Worm (Caenorhabditis elegans) whole organism, mixed stage, embryonic: ENCODE measurements around the gene F56D6.22.

ENCODE experiments used
- M03D4.4 ChIP-seq: sonication (generic microtip); optimal IDR thresholded peaks from 2 replicates; lab custom pipeline; 2017; ENCODE audit warnings: mild to moderate bottlenecking, missing genetic modification characterization, missing compliant biosample characterization
- ceh-43 ChIP-seq: fragments of 200-800 bp; sonication (Bioruptor generic); optimal IDR thresholded peaks from 2 replicates; lab custom pipeline; 2018; ENCODE audit warnings: mild to moderate bottlenecking, missing genetic modification characterization, moderate library complexity, missing compliant biosample characterization
- ces-1 ChIP-seq: fragments of 150-350 bp; optimal IDR thresholded peaks from 2 replicates; lab custom pipeline; 2014; ENCODE audit warnings: missing biosample characterization, missing genetic modification reagents, missing genetic modification characterization
- cnd-1 ChIP-seq: fragments of 200-800 bp; sonication (Bioruptor generic); optimal IDR thresholded peaks from 2 replicates; lab custom pipeline; 2018; ENCODE audit warnings: mild to moderate bottlenecking, missing genetic modification characterization, missing compliant biosample characterization
- drap-1 ChIP-seq: fragments of 200-800 bp; sonication (Bioruptor generic); optimal IDR thresholded peaks from 3 replicates; lab custom pipeline; 2018; ENCODE audit warnings: mild to moderate bottlenecking, missing genetic modification characterization, missing compliant biosample characterization
- elt-1 ChIP-seq: sonication (generic microtip); optimal IDR thresholded peaks from 2 replicates; lab custom pipeline; 2017; ENCODE audit warnings: missing genetic modification characterization, mild to moderate bottlenecking, missing compliant biosample characterization, antibody characterized with exemption, moderate library complexity, borderline replicate concordance; ENCODE audit not compliant: insufficient read depth
- elt-3 ChIP-seq: fragments of 150-350 bp; optimal IDR thresholded peaks from 2 replicates; lab custom pipeline; 2014; ENCODE audit warnings: missing biosample characterization, missing genetic modification characterization
- flh-1 ChIP-seq: fragments of 200-800 bp; sonication (Bioruptor generic); optimal IDR thresholded peaks from 2 replicates; lab custom pipeline; 2018; ENCODE audit warnings: mild to moderate bottlenecking, missing genetic modification characterization, moderate library complexity, missing compliant biosample characterization
- ham-2 ChIP-seq: fragments of 200-800 bp; sonication (Bioruptor generic); optimal IDR thresholded peaks from 2 replicates; lab custom pipeline; 2018; ENCODE audit warnings: mild to moderate bottlenecking, missing genetic modification characterization, missing compliant biosample characterization
- hlh-1 ChIP-seq: fragments of 150-350 bp; optimal IDR thresholded peaks from 2 replicates; lab custom pipeline; 2014; ENCODE audit warnings: missing biosample characterization, missing genetic modification reagents, missing genetic modification characterization
- lin-13 ChIP-seq: fragments of 150-350 bp; optimal IDR thresholded peaks from 2 replicates; lab custom pipeline; 2014; ENCODE audit warnings: missing biosample characterization, missing genetic modification characterization
- lin-32 ChIP-seq: fragments of 200-800 bp; sonication (Bioruptor generic); optimal IDR thresholded peaks from 2 replicates; lab custom pipeline; 2018; ENCODE audit warnings: mild to moderate bottlenecking, missing genetic modification characterization, missing compliant biosample characterization
- lsy-2 ChIP-seq: fragments of 150-350 bp; optimal IDR thresholded peaks from 2 replicates; lab custom pipeline; 2014; ENCODE audit warnings: missing biosample characterization, missing genetic modification characterization
- mab-5 ChIP-seq: fragments of 150-350 bp; optimal IDR thresholded peaks from 2 replicates; lab custom pipeline; 2014; ENCODE audit warnings: missing biosample characterization, missing genetic modification characterization
- mep-1 ChIP-seq: fragments of 150-350 bp; optimal IDR thresholded peaks from 2 replicates; lab custom pipeline; 2017; ENCODE audit warnings: missing biosample characterization, missing genetic modification reagents, missing genetic modification characterization, inconsistent platforms
- mls-2 ChIP-seq: sonication (generic microtip); optimal IDR thresholded peaks from 2 replicates; lab custom pipeline; 2016; ENCODE audit warnings: mild to moderate bottlenecking, missing genetic modification characterization, moderate library complexity, missing compliant biosample characterization
- nhr-12 ChIP-seq: fragments of 150-350 bp; optimal IDR thresholded peaks from 2 replicates; lab custom pipeline; 2014; ENCODE audit warnings: missing biosample characterization, missing genetic modification characterization
- nhr-2 ChIP-seq: fragments of 150-350 bp; optimal IDR thresholded peaks from 2 replicates; lab custom pipeline; 2014; ENCODE audit warnings: missing biosample characterization, missing genetic modification characterization
- nhr-237 ChIP-seq: fragments of 150-350 bp; optimal IDR thresholded peaks from 2 replicates; lab custom pipeline; 2014; ENCODE audit warnings: missing biosample characterization, missing genetic modification characterization
- sem-2 ChIP-seq: fragments of 200-800 bp; sonication (Bioruptor generic); optimal IDR thresholded peaks from 2 replicates; lab custom pipeline; 2018; ENCODE audit warnings: mild to moderate bottlenecking, missing genetic modification characterization, missing compliant biosample characterization
- tbx-8 ChIP-seq: fragments of 200-800 bp; sonication (Bioruptor generic); optimal IDR thresholded peaks from 2 replicates; lab custom pipeline; 2018; ENCODE audit warnings: mild to moderate bottlenecking, missing genetic modification characterization, moderate library complexity, missing compliant biosample characterization
- unc-120 ChIP-seq: sonication (generic microtip); optimal IDR thresholded peaks from 2 replicates; lab custom pipeline; 2017; ENCODE audit warnings: missing genetic modification characterization, missing compliant biosample characterization; ENCODE audit not compliant: poor library complexity, severe bottlenecking
- unc-62 ChIP-seq: fragments of 150-350 bp; optimal IDR thresholded peaks from 2 replicates; lab custom pipeline; 2014; ENCODE audit warnings: missing biosample characterization, missing genetic modification reagents, missing genetic modification characterization
- zip-8 ChIP-seq: fragments of 150-350 bp; optimal IDR thresholded peaks from 2 replicates; lab custom pipeline; 2014; ENCODE audit warnings: missing biosample characterization, missing genetic modification characterization
- ztf-11 ChIP-seq: fragments of 150-350 bp; optimal IDR thresholded peaks from 2 replicates; lab custom pipeline; 2014; ENCODE audit warnings: missing biosample characterization, missing genetic modification characterization

F56D6.22 gene

ce11 chrIV:3888963-3889362 is 18.4 kb downstream of the F56D6.22 start, which contains the start of gene oac-21:
Gene oac-21 (plus strand): TSS chrIV:3889263.
- TF ChIP-seq mep-1 (tag; lab: Kevin White, UChicago) = no peak
- TF ChIP-seq flh-1 (GFP tag; lab: Kevin White, UChicago) = no peak
- no peak for TF ChIP-seq lsy-2 (tag; lab: Kevin White, UChicago)
- no peak for TF ChIP-seq zip-8
- no peak for TF ChIP-seq nhr-2 (tag; lab: Kevin White, UChicago)
- TF ChIP-seq mab-5 (tag; lab: Kevin White, UChicago) = no peak
- TF ChIP-seq drap-1 = no peak
- no peak for TF ChIP-seq unc-120 (tag; lab: Kevin White, UChicago)
- no peak for TF ChIP-seq mls-2 (tag; lab: Kevin White, UChicago)
- TF ChIP-seq tbx-8 (GFP tag; lab: Kevin White, UChicago) = no peak

- TF ChIP-seq mab-5 (tag; lab: Kevin White, UChicago) (no peak), hlh-1 (tag; lab: Kevin White, UChicago) (no peak), ztf-11 (tag; lab: Kevin White, UChicago) (no peak), sem-2 (GFP tag; lab: Kevin White, UChicago) (no peak), unc-62 (GFP tag; lab: Kevin White, UChicago) (no peak), ham-2 (no peak), tbx-8 (GFP tag; lab: Kevin White, UChicago) (no peak), drap-1 (no peak), cnd-1 (tag; lab: Kevin White, UChicago) (no peak), mls-2 (tag; lab: Kevin White, UChicago) (no peak), nhr-237 (tag; lab: Kevin White, UChicago) (no peak), lin-13 (tag; lab: Kevin White, UChicago) (no peak)
- TF ChIP-seq, all 35 proteins: peak for 0
Measured at ce11 chrIV:3885369-3885768, 22.0 kb downstream of the F56D6.22 start, which contains the start of gene oac-22. Gene oac-22 (plus strand): TSS chrIV:3885669.

DNA sequence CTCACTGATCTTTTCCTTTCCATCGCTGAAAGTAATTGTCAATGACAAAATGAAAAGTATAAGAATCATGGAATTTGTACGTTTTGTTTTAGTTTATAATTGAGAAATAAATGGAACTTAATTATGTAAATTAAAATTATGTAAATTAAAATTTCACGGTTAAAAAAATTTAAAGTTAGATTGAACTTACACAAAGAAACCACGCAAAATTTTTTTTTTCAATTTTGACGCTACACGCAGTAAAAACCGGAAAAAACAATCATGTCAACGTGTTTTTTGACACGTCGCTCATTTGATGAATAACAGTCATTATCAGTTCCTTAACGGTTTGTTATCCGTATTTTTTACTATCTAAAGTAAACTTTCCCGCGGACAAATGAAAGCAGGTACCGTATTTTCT is 26.3 kb downstream of the F56D6.22 start, which contains the start of the genes F37C4.8 and oac-23:
Gene F37C4.8 (minus strand): TSS at position 101 of the 400 bp plus-strand sequence.
Gene oac-23 (plus strand): TSS at position 323 of the 400 bp plus-strand sequence.
- no peak for TF ChIP-seq flh-1 (GFP tag; lab: Kevin White, UChicago)
- no peak for TF ChIP-seq nhr-12
- no peak for TF ChIP-seq tbx-8 (GFP tag; lab: Kevin White, UChicago)
- TF ChIP-seq ceh-43 (GFP tag; lab: Kevin White, UChicago) = no peak
- no peak for TF ChIP-seq sem-2 (GFP tag; lab: Kevin White, UChicago)
- no peak for TF ChIP-seq lin-32 (GFP tag; lab: Kevin White, UChicago)
- TF ChIP-seq M03D4.4 (tag; lab: Kevin White, UChicago) = no peak
- no peak for TF ChIP-seq ham-2
- no peak for TF ChIP-seq drap-1

DNA sequence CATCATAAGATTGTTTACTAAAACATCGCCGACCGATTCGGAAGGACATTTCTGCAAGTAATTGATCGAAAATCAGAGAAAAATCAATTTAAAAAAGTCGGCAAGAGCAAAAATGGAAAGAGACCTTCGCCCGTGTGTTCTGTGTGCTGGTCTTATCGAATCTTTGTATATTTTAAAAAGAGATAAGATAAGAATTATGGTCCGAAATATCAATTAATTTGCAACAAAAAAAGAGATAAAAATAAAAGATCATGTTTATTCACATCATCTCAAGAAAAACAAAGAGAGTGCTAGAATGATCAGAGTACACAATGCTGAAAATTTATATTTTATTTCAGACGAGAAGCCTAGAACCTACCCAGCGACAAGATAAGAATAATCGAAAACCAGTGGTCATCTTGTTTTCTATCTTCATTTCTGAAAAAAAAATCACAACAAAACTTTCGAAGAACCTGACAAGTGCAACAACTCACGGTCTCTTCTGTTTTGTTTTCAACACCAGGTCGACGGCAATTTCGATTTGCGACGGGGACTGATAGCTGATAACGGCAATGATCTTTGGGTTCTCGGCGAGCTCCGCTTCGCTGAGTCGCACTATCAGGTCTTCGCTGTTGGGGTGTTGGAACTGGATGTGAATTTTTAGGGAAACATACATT is 29.0 kb downstream of the F56D6.22 start, which contains the start of gene F37C4.6:
Gene F37C4.6 (minus strand): TSS at position 51 of the 656 bp plus-strand sequence.
- TF ChIP-seq cnd-1 (tag; lab: Kevin White, UChicago) (no peak), nhr-12 (no peak), ham-2 (no peak), zip-8 (no peak), sem-2 (GFP tag; lab: Kevin White, UChicago) (no peak), tbx-8 (GFP tag; lab: Kevin White, UChicago) (no peak), ces-1 (no peak), ztf-11 (tag; lab: Kevin White, UChicago) (no peak), drap-1 (no peak)

DNA sequence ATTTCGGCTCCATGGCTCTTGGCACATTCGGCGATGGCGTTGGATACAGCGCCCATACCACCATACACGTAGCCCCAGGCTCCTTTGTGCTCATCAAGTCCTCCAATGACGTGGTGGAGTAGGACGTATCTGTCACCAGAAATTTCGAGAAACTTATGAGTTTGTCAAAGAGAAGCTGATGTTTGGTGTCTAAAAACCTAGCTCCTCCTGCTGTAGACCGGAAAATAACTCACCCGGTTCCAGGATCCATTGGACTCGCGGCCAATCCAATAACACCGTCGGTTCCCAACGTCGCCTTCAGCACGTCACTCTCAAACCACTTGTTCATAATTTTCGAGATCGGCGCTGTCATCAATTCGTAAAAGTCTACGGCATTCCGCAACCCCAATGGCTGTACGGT is 30.5 kb downstream of the F56D6.22 start:
- TF ChIP-seq elt-1 (no peak), ceh-43 (GFP tag; lab: Kevin White, UChicago) (no peak), ham-2 (no peak), tbx-8 (GFP tag; lab: Kevin White, UChicago) (no peak), ztf-11 (tag; lab: Kevin White, UChicago) (no peak), lin-32 (GFP tag; lab: Kevin White, UChicago) (no peak), elt-3 (tag; lab: Kevin White, UChicago) (no peak), unc-120 (tag; lab: Kevin White, UChicago) (no peak)

- TF ChIP-seq flh-1 (GFP tag; lab: Kevin White, UChicago) (no peak), sem-2 (GFP tag; lab: Kevin White, UChicago) (no peak)
Measured at ce11 chrIV:3875260-3875659, 32.1 kb downstream of the F56D6.22 start.
